Fruit fly (Drosophila melanogaster) whole organism, adult: Measurements from ENCODE around the gene pes.

Experiments
- CG11617 ChIP-seq: fragments of 200-800 bp; sonication (Bioruptor generic); optimal IDR thresholded peaks from 2 replicates; lab custom pipeline; 2017; ENCODE audit warnings: mild to moderate bottlenecking, missing biosample characterization, missing genetic modification reagents, missing genetic modification characterization
- CG1620 ChIP-seq: fragments of 200-800 bp; sonication (Bioruptor generic); optimal IDR thresholded peaks from 2 replicates; lab custom pipeline; 2016; ENCODE audit warnings: missing biosample characterization, missing genetic modification characterization
- CG7045 ChIP-seq: fragments of 200-800 bp; sonication (Bioruptor generic); optimal IDR thresholded peaks from 2 replicates; lab custom pipeline; 2017; ENCODE audit warnings: missing biosample characterization, mild to moderate bottlenecking, missing genetic modification characterization
- Clk ChIP-seq: fragments of 200-800 bp; sonication (Bioruptor generic); optimal IDR thresholded peaks from 2 replicates; lab custom pipeline; 2017; ENCODE audit warnings: missing biosample characterization, missing genetic modification characterization
- Crg-1 ChIP-seq: fragments of 200-800 bp; sonication (Bioruptor generic); optimal IDR thresholded peaks from 2 replicates; lab custom pipeline; 2016; ENCODE audit warnings: missing biosample characterization, missing genetic modification characterization
- Hr96 ChIP-seq: fragments of 200-800 bp; sonication (Bioruptor generic); optimal IDR thresholded peaks from 2 replicates; lab custom pipeline; 2016; ENCODE audit warnings: missing biosample characterization, missing genetic modification characterization
- Mnt ChIP-seq: fragments of 200-800 bp; sonication (Bioruptor generic); optimal IDR thresholded peaks from 2 replicates; lab custom pipeline; 2016; ENCODE audit warnings: missing biosample characterization, mild to moderate bottlenecking, missing genetic modification characterization
- cic ChIP-seq: fragments of 200-800 bp; sonication (Bioruptor generic); optimal IDR thresholded peaks from 2 replicates; lab custom pipeline; 2017; ENCODE audit warnings: missing biosample characterization, mild to moderate bottlenecking, missing genetic modification characterization, moderate library complexity
- tj ChIP-seq: fragments of 200-800 bp; sonication (Bioruptor generic); optimal IDR thresholded peaks from 3 replicates; lab custom pipeline; 2017; ENCODE audit warnings: missing biosample characterization, mild to moderate bottlenecking, missing genetic modification characterization, moderate library complexity
- toe ChIP-seq: fragments of 200-800 bp; sonication (Bioruptor generic); optimal IDR thresholded peaks from 2 replicates; lab custom pipeline; 2016; ENCODE audit warnings: missing biosample characterization, missing genetic modification characterization

DNA sequence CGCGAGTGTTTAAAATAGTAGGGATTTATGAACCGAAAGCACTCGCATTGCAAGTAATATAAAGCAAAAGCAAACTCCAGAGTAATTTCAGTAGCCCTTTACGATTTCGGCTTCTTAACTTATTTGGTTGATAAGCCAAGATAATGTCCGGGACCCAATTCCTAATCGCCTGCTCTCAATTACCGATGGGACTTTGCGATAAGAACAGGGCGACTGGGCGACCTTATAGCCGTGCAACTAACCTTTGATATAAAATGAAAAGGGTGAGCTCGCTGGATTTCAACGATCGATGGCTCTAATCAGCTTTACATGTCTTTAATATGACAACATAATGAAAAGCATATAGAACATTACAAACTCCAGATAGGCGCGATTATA, 4.1 kb upstream of the pes start, which contains the start of gene CG7227:
- TF ChIP-seq CG1620 (GFP tag; lab: Kevin White, UChicago) (no peak), cic (no peak), Hr96 (no peak), tj (GFP tag; lab: Kevin White, UChicago) (no peak), Mnt (no peak), CG11617 (GFP tag; lab: Kevin White, UChicago) (no peak), CG7045 (no peak), Clk (GFP tag; lab: Kevin White, UChicago) (no peak), toe (GFP tag; lab: Kevin White, UChicago) (no peak), Crg-1 (GFP tag; lab: Kevin White, UChicago) (no peak)
